Fruit fly (Drosophila melanogaster) whole organism, prepupa: ENCODE results near the gene CG11555.

ENCODE experiments used
- Blimp-1 ChIP-seq: fragments of 200-800 bp; sonication (Bioruptor generic); optimal IDR thresholded peaks from 3 replicates; lab custom pipeline; 2017; ENCODE audit warnings: missing biosample characterization, missing genetic modification characterization, mild to moderate bottlenecking, moderate library complexity, missing genetic modification reagents
- CG10669 ChIP-seq: fragments of 200-800 bp; sonication (Bioruptor generic); optimal IDR thresholded peaks from 3 replicates; lab custom pipeline; 2018; ENCODE audit warnings: missing biosample characterization, mild to moderate bottlenecking, missing genetic modification characterization, moderate library complexity
- CG1621 ChIP-seq: fragments of 200-800 bp; sonication (Bioruptor generic); optimal IDR thresholded peaks from 3 replicates; lab custom pipeline; 2018; ENCODE audit warnings: missing biosample characterization, mild to moderate bottlenecking, missing genetic modification characterization
- CG31627 ChIP-seq: fragments of 200-800 bp; sonication (Bioruptor generic); optimal IDR thresholded peaks from 3 replicates; lab custom pipeline; 2016; ENCODE audit warnings: missing biosample characterization, missing genetic modification characterization
- CG32006 ChIP-seq: fragments of 200-800 bp; sonication (Bioruptor generic); optimal IDR thresholded peaks from 3 replicates; lab custom pipeline; 2017; ENCODE audit warnings: missing biosample characterization, mild to moderate bottlenecking, missing genetic modification characterization
- CG34406 ChIP-seq: fragments of 200-800 bp; sonication (Bioruptor generic); optimal IDR thresholded peaks from 3 replicates; lab custom pipeline; 2016; ENCODE audit warnings: missing biosample characterization, missing genetic modification characterization
- CG3919 ChIP-seq: fragments of 200-800 bp; sonication (Bioruptor generic); optimal IDR thresholded peaks from 3 replicates; lab custom pipeline; 2016; ENCODE audit warnings: missing biosample characterization, missing genetic modification characterization
- CG6163 ChIP-seq: fragments of 200-800 bp; sonication (Bioruptor generic); IDR thresholded peaks from 3 replicates; pipeline ENCODE4 v1.3.6; 2022; ENCODE audit warnings: missing biosample characterization, missing genetic modification characterization
- CG6276 ChIP-seq: fragments of 200-800 bp; sonication (Bioruptor generic); optimal IDR thresholded peaks from 2 replicates; lab custom pipeline; 2017; ENCODE audit warnings: missing biosample characterization, mild to moderate bottlenecking, missing genetic modification characterization
- CG6792 ChIP-seq: fragments of 200-800 bp; sonication (Bioruptor generic); optimal IDR thresholded peaks from 3 replicates; lab custom pipeline; 2016; ENCODE audit warnings: missing biosample characterization, missing genetic modification characterization
- CG8119 ChIP-seq: fragments of 200-800 bp; sonication (Bioruptor generic); IDR thresholded peaks from 3 replicates; pipeline ENCODE4 v1.3.6; 2022; ENCODE audit warnings: missing biosample characterization, missing genetic modification characterization
- CG8319 ChIP-seq: fragments of 200-800 bp; sonication (Bioruptor generic); optimal IDR thresholded peaks from 3 replicates; lab custom pipeline; 2016; ENCODE audit warnings: missing biosample characterization, missing genetic modification characterization
- CG8632 ChIP-seq: fragments of 200-800 bp; sonication (Bioruptor generic); optimal IDR thresholded peaks from 3 replicates; lab custom pipeline; 2016; ENCODE audit warnings: missing biosample characterization, missing genetic modification characterization
- Eip75B ChIP-seq: fragments of 200-800 bp; sonication (Bioruptor generic); optimal IDR thresholded peaks from 3 replicates; lab custom pipeline; 2016; ENCODE audit warnings: missing biosample characterization, missing genetic modification characterization
- Eip78C ChIP-seq: fragments of 200-800 bp; sonication (Bioruptor generic); peaks from one replicate; lab custom pipeline; 2016; ENCODE audit warnings: missing biosample characterization, missing genetic modification characterization
- Eip93F ChIP-seq: fragments of 200-800 bp; sonication (Bioruptor generic); optimal IDR thresholded peaks from 2 replicates; lab custom pipeline; 2016; ENCODE audit warnings: missing biosample characterization, mild to moderate bottlenecking, missing genetic modification characterization
- Ets96B ChIP-seq: fragments of 200-800 bp; optimal IDR thresholded peaks from 2 replicates; lab custom pipeline; 2019; ENCODE audit warnings: missing biosample characterization, mild to moderate bottlenecking, missing genetic modification characterization, moderate library complexity
- Gug ChIP-seq: fragments of 200-800 bp; sonication (Bioruptor generic); IDR thresholded peaks from 2 replicates; pipeline ENCODE4 v1.3.6; 2022; ENCODE audit warnings: missing biosample characterization, missing genetic modification characterization
- Hr4 ChIP-seq: fragments of 200-800 bp; sonication (Bioruptor generic); optimal IDR thresholded peaks from 3 replicates; lab custom pipeline; 2016; ENCODE audit warnings: missing biosample characterization, missing genetic modification characterization
- OdsH ChIP-seq: fragments of 200-800 bp; sonication (Bioruptor generic); optimal IDR thresholded peaks from 3 replicates; lab custom pipeline; 2016; ENCODE audit warnings: missing biosample characterization, missing genetic modification characterization
- Sox102F ChIP-seq: fragments of 200-800 bp; sonication (Bioruptor generic); optimal IDR thresholded peaks from 2 replicates; lab custom pipeline; 2016; ENCODE audit warnings: missing biosample characterization, mild to moderate bottlenecking, missing genetic modification characterization
- Sox14 ChIP-seq: fragments of 200-800 bp; sonication (Bioruptor generic); optimal IDR thresholded peaks from 3 replicates; lab custom pipeline; 2016; ENCODE audit warnings: missing biosample characterization, missing genetic modification characterization
- Sox15 ChIP-seq: fragments of 200-800 bp; sonication (Bioruptor generic); optimal IDR thresholded peaks from 3 replicates; lab custom pipeline; 2016; ENCODE audit warnings: missing biosample characterization, missing genetic modification characterization
- achi ChIP-seq: fragments of 200-800 bp; sonication (Bioruptor generic); optimal IDR thresholded peaks from 3 replicates; lab custom pipeline; 2016; ENCODE audit warnings: missing biosample characterization, missing genetic modification characterization
- dsx ChIP-seq: fragments of 200-800 bp; optimal IDR thresholded peaks from 3 replicates; lab custom pipeline; 2019; ENCODE audit warnings: missing biosample characterization, mild to moderate bottlenecking, missing genetic modification characterization, moderate library complexity; ENCODE audit not compliant: poor library complexity, severe bottlenecking
- eg ChIP-seq: fragments of 200-800 bp; sonication (Bioruptor generic); IDR thresholded peaks from 3 replicates; pipeline ENCODE4 v1.3.6; 2022; ENCODE audit warnings: missing biosample characterization, missing genetic modification characterization
- esn ChIP-seq: fragments of 200-800 bp; sonication (Bioruptor generic); optimal IDR thresholded peaks from 2 replicates; lab custom pipeline; 2016; ENCODE audit warnings: missing biosample characterization, mild to moderate bottlenecking, missing genetic modification characterization, moderate library complexity
- fkh ChIP-seq: fragments of 200-800 bp; sonication (Bioruptor generic); optimal IDR thresholded peaks from 3 replicates; lab custom pipeline; 2017; ENCODE audit warnings: missing biosample characterization, mild to moderate bottlenecking, missing genetic modification characterization, moderate library complexity
- lz ChIP-seq: fragments of 200-800 bp; sonication (Bioruptor generic); optimal IDR thresholded peaks from 3 replicates; lab custom pipeline; 2016; ENCODE audit warnings: missing biosample characterization, missing genetic modification characterization
- salr ChIP-seq, 2 experiments: fragments of 200-800 bp; sonication (Bioruptor generic); optimal IDR thresholded peaks; 3 replicates each; lab custom pipeline; 2016 to 2018; ENCODE audit warnings: missing biosample characterization in 2 of 2, missing genetic modification characterization in 2 of 2, mild to moderate bottlenecking in 1 of 2
- spab ChIP-seq: fragments of 200-800 bp; sonication (Bioruptor generic); optimal IDR thresholded peaks from 2 replicates; lab custom pipeline; 2017; ENCODE audit warnings: missing biosample characterization, mild to moderate bottlenecking, missing genetic modification characterization, missing genetic modification reagents
- svp ChIP-seq: fragments of 200-800 bp; sonication (Bioruptor generic); peaks from one replicate; lab custom pipeline; 2016; ENCODE audit warnings: missing biosample characterization, missing genetic modification characterization
- topi ChIP-seq: fragments of 200-800 bp; sonication (Bioruptor generic); optimal IDR thresholded peaks from 3 replicates; lab custom pipeline; 2016; ENCODE audit warnings: missing biosample characterization, missing genetic modification characterization
- vri ChIP-seq: fragments of 200-800 bp; sonication (Bioruptor generic); optimal IDR thresholded peaks from 3 replicates; lab custom pipeline; 2016; ENCODE audit warnings: missing biosample characterization, mild to moderate bottlenecking, missing genetic modification characterization

Gene CG11555

DNA sequence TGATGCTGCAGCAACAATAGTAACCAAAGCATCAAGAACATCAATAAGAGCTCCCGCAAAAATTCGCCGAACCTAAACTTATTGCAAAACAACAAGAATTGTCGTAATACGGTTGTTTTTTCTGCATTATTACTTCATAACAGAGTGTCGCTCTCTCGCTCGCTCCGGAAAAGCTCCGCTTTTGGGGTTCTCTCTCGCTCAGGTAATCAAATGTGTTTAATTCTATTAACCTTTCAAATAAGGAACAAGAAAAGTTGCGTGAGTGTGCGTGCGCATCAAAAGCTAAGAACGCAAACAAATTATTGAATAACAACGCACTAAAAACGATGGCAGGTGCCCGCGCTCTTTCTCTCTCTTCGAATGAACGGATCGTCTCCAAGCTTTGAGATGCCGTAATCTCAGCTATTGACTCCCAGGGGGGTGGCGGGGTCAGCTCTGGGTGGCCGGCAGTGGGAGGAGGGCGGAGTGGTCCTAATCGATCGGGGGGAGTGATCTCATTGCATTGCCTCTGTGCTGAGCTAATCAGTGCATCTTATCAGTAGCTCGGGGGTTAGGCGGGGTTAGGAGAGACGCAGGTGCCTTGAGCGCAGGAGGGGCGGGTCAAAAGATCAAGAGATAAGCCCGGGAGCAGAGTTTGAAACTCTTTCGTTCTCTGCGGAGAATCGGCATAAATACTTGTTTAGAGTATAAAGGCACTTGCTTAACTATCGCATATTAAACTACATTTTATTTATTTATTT is 32.7 kb downstream of the CG11555 start:
- TF ChIP-seq vri (GFP tag; lab: Kevin White, UChicago) (peak; percentile 61), Sox15 (no peak), fkh (GFP tag; lab: Kevin White, UChicago) (peak; percentile 24), CG34406 (GFP tag; lab: Kevin White, UChicago) (no peak), CG6792 (GFP tag; lab: Kevin White, UChicago) (no peak), lz (no peak), svp (peak; percentile 94), eg (GFP tag; lab: Robert Waterston, UW) (0 out of 3 replicates have a peak, but pooled peaks have one; percentile 8), Gug (peak; percentile 8; the same call in 1 of the 2 replicates), CG6163 (GFP tag; lab: Robert Waterston, UW) (0 out of 3 replicates have a peak, but pooled peaks have one; percentile 12)

DNA sequence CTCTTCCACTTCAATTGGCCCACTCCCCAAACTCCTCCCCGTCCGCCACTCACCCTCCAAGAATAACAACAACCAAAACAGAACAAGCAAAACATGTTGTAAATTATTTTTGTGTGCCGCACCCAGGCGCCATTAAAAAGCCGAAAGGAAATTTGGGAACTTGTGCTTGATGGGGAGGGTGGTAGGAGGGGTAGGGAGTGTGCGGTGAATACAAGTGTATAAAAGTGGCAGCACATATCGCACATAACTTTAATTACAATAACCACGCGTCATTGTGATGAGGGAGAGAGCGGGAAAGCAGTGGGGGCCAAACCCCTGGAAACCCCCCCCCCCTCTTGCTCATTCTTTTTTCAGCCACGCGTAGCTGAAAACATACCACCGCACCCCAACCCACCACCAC is 33.5 kb downstream of the CG11555 start:
- TF ChIP-seq fkh (GFP tag; lab: Kevin White, UChicago) (no peak), CG3919 (GFP tag; lab: Kevin White, UChicago) (no peak), CG1621 (tag; lab: Kevin White, UChicago) (no peak), CG6276 (GFP tag; lab: Kevin White, UChicago) (no peak), lz (no peak), spab (GFP tag; lab: Kevin White, UChicago) (no peak), Blimp-1 (GFP tag; lab: Kevin White, UChicago) (no peak), CG32006 (GFP tag; lab: Kevin White, UChicago) (no peak), CG31627 (GFP tag; lab: Kevin White, UChicago) (no peak), svp (no peak), Hr4 (GFP tag; lab: Kevin White, UChicago) (no peak), Eip75B (no peak), Eip93F (GFP tag; lab: Kevin White, UChicago) (no peak), Gug (no peak), dsx (GFP tag; lab: Kevin White, UChicago) (no peak), salr (GFP tag; optimal IDR thresholded peaks at IDR 0.05; lab: Kevin White, UChicago) (no peak), CG10669 (GFP tag; lab: Kevin White, UChicago) (no peak)

DNA sequence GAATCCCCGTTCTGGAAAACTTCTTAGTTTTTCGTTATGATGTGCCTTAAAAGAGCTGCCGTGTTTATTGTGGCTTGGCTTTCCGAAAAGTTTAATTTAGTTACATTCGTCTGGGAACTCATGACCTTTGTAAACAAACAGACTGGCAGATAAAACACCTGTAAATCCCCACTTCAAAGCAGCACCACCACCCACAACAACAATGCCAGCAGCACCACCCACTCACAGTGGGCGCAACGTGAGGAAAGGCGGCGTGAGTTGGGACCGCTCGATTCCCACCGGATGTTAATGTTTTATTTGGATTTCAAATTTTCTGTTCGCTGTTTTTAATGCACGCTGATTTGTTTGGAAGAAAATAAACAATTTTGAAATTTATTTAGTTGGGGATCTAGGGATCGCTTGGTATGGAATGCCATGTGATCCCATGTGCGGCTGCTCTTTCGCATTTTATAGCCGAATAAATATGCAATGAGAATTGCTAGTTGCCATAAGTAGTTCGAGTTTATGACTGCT is 34.6 kb downstream of the CG11555 start:
- TF ChIP-seq Ets96B = no peak
- TF ChIP-seq achi = no peak
- TF ChIP-seq Sox102F = no peak
- TF ChIP-seq esn (GFP tag; lab: Kevin White, UChicago) = no peak
- no peak for TF ChIP-seq topi (GFP tag; lab: Kevin White, UChicago)
- TF ChIP-seq svp = peak; percentile 64
- TF ChIP-seq CG8119 (GFP tag; lab: Robert Waterston, UW) = no peak
- no peak for TF ChIP-seq Eip75B

DNA sequence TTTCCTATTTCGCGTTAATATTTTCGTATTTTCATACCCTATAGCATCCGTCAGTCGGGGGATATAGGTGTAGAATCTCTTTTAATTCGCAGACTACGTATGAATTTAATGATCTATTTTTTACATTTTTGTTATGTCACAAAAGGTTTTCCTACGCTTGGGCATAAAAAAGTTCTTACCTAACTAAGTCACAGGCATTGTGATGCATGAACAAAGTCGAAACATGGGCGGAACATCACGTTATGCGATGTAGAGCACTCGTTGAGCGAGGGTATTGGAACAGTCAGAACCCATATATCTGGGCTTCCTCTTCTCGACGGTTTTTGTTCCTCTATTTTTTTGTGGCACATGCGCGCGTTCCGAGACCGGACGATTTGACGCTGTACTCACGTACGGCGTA is 35.5 kb downstream of the CG11555 start:
- no peak for TF ChIP-seq achi
- TF ChIP-seq Sox15 = no peak
- TF ChIP-seq Sox14 (GFP tag; lab: Kevin White, UChicago) = no peak
- no peak for TF ChIP-seq CG6276 (GFP tag; lab: Kevin White, UChicago)
- peak; percentile 29 for TF ChIP-seq Eip78C
- TF ChIP-seq CG8632 (GFP tag; lab: Kevin White, UChicago) = no peak
- no peak for TF ChIP-seq Eip93F (GFP tag; lab: Kevin White, UChicago)
- no peak for TF ChIP-seq CG8319 (GFP tag; lab: Kevin White, UChicago)
- TF ChIP-seq OdsH (GFP tag; lab: Kevin White, UChicago) = peak; percentile 5
